Fruit fly (Drosophila melanogaster): Measurements from ENCODE around the gene CG7443.
A peak's percentile ranks its signal among the peaks of the same experiment; 100 is the strongest.

The CG7443 gene

dm6 chr3R:8324016-8324415 is at the start of gene CG7443:
Gene CG7443, plus strand, starts transcription at chr3R:8324316.
- TF ChIP-seq knrl (GFP tag; IDR thresholded peaks at IDR 0.05; ENCODE audit: partially characterized antibody) = no peak

dm6 chr3R:8275031-8275430 is 49.1 kb upstream of the CG7443 start:
- TF ChIP-seq twi (tag; optimal IDR thresholded peaks at IDR 0.05) (peak; percentile 77), CG2202 (tag; optimal IDR thresholded peaks at IDR 0.05) (no peak), CG8924 (tag; optimal IDR thresholded peaks at IDR 0.05) (no peak), jigr1 (GFP tag; IDR thresholded peaks at IDR 0.05) (no peak), Sox102F (GFP tag; optimal IDR thresholded peaks at IDR 0.05) (no peak), tll (GFP tag; optimal IDR thresholded peaks at IDR 0.05) (peak in 1 of 2 experiments; percentile 10), CG17829 (tag; optimal IDR thresholded peaks at IDR 0.05) (no peak), bigmax (GFP tag; optimal IDR thresholded peaks at IDR 0.05) (no peak), CrebB (tag; optimal IDR thresholded peaks at IDR 0.05) (no peak), slou (GFP tag; optimal IDR thresholded peaks at IDR 0.05) (no peak), CG10565 (GFP tag; optimal IDR thresholded peaks at IDR 0.05) (no peak), zen (tag; optimal IDR thresholded peaks at IDR 0.05) (peak; percentile 89), ewg (GFP tag; optimal IDR thresholded peaks at IDR 0.05) (no peak), crol (GFP tag; IDR thresholded peaks at IDR 0.05) (no peak), ab (GFP tag; optimal IDR thresholded peaks at IDR 0.05) (no peak), maf-S (GFP tag; optimal IDR thresholded peaks at IDR 0.05) (no peak), CG18599 (GFP tag; optimal IDR thresholded peaks at IDR 0.05) (no peak), phol (tag; optimal IDR thresholded peaks at IDR 0.05) (no peak), nerfin-1 (tag; optimal IDR thresholded peaks at IDR 0.05) (no peak), ind (GFP tag; optimal IDR thresholded peaks at IDR 0.05) (no peak), lov (optimal IDR thresholded peaks at IDR 0.05) (no peak), lov (GFP tag; IDR thresholded peaks at IDR 0.05) (no peak), CG15479 (GFP tag; optimal IDR thresholded peaks at IDR 0.05) (peak; percentile 32), prd (optimal IDR thresholded peaks at IDR 0.05) (no peak), prd (GFP tag; IDR thresholded peaks at IDR 0.05) (peak; percentile 72; the same call in 2 of the 3 replicates), Hr3 (GFP tag; optimal IDR thresholded peaks at IDR 0.05) (no peak), CG18619 (GFP tag; optimal IDR thresholded peaks at IDR 0.05) (no peak), CG9932 (GFP tag; IDR thresholded peaks at IDR 0.05) (no peak), BEAF-32 (GFP tag; optimal IDR thresholded peaks at IDR 0.05) (no peak), peb (GFP tag; IDR thresholded peaks at IDR 0.05) (no peak), kni (GFP tag; optimal IDR thresholded peaks at IDR 0.05) (no peak), sisA (GFP tag; IDR thresholded peaks at IDR 0.05) (no peak), CoRest (tag; optimal IDR thresholded peaks at IDR 0.05) (no peak), NC2β (GFP tag; optimal IDR thresholded peaks at IDR 0.05) (no peak), NFAT (GFP tag; IDR thresholded peaks at IDR 0.05) (no peak), D19A (tag; optimal IDR thresholded peaks at IDR 0.05) (no peak), D (optimal IDR thresholded peaks at IDR 0.05) (peak; percentile 76), D (GFP tag; optimal IDR thresholded peaks at IDR 0.05) (no peak)
